Fruit fly (Drosophila melanogaster) whole organism, embryonic: ENCODE measurements around the gene CG5516.

Experiments
- ATbp ChIP-seq: fragments of 200-800 bp; sonication (Bioruptor generic); optimal IDR thresholded peaks from 2 replicates; lab custom pipeline; 2017; ENCODE audit warnings: missing biosample characterization, mild to moderate bottlenecking, missing genetic modification characterization, missing genetic modification reagents
- B-H2 ChIP-seq: fragments of 200-800 bp; sonication (Bioruptor generic); optimal IDR thresholded peaks from 2 replicates; lab custom pipeline; 2018; ENCODE audit warnings: missing biosample characterization, mild to moderate bottlenecking, missing genetic modification characterization
- BtbVII ChIP-seq: fragments of 200-800 bp; sonication (Bioruptor generic); optimal IDR thresholded peaks from 3 replicates; lab custom pipeline; 2017; ENCODE audit warnings: missing biosample characterization, mild to moderate bottlenecking, missing genetic modification characterization
- CG10209 ChIP-seq: fragments of 200-800 bp; sonication (Bioruptor generic); optimal IDR thresholded peaks from 3 replicates; lab custom pipeline; 2017; ENCODE audit warnings: missing biosample characterization, mild to moderate bottlenecking, missing genetic modification characterization, missing genetic modification reagents
- CG10565 ChIP-seq: fragments of 200-800 bp; sonication (Bioruptor generic); optimal IDR thresholded peaks from 3 replicates; lab custom pipeline; 2016; ENCODE audit warnings: missing biosample characterization, mild to moderate bottlenecking, missing genetic modification characterization
- CG12104 ChIP-seq: fragments of 200-800 bp; sonication (Bioruptor generic); optimal IDR thresholded peaks from 3 replicates; lab custom pipeline; 2016; ENCODE audit warnings: missing biosample characterization, missing genetic modification characterization
- CG12659 ChIP-seq: fragments of 200-800 bp; sonication (Bioruptor generic); optimal IDR thresholded peaks from 3 replicates; lab custom pipeline; 2017; ENCODE audit warnings: mild to moderate bottlenecking, missing biosample characterization, missing genetic modification reagents, missing genetic modification characterization
- CG12744 ChIP-seq: fragments of 200-800 bp; sonication (Bioruptor generic); optimal IDR thresholded peaks from 2 replicates; lab custom pipeline; 2016; ENCODE audit warnings: missing biosample characterization, missing genetic modification characterization
- CG13894 ChIP-seq: fragments of 200-800 bp; sonication (Bioruptor generic); optimal IDR thresholded peaks from 3 replicates; lab custom pipeline; 2018; ENCODE audit warnings: missing biosample characterization, mild to moderate bottlenecking, missing genetic modification characterization, moderate library complexity
- CG14050 ChIP-seq: fragments of 200-800 bp; sonication (Bioruptor generic); IDR thresholded peaks from 3 replicates; pipeline ENCODE4 v1.3.6; 2022; ENCODE audit warnings: missing biosample characterization, missing genetic modification characterization
- CG15479 ChIP-seq: fragments of 200-800 bp; sonication (Bioruptor generic); optimal IDR thresholded peaks from 3 replicates; lab custom pipeline; 2019; ENCODE audit warnings: missing biosample characterization, mild to moderate bottlenecking, missing genetic modification characterization, moderate library complexity
- CG18599 ChIP-seq: fragments of 200-800 bp; sonication (Bioruptor generic); optimal IDR thresholded peaks from 3 replicates; lab custom pipeline; 2017; ENCODE audit warnings: missing biosample characterization, missing genetic modification characterization, mild to moderate bottlenecking, moderate library complexity, missing genetic modification reagents
- CG32532 ChIP-seq: fragments of 200-800 bp; sonication (Bioruptor generic); IDR thresholded peaks from 2 replicates; pipeline ENCODE4 v1.3.6; 2022; ENCODE audit warnings: missing biosample characterization, missing genetic modification characterization
- CG34422 ChIP-seq: fragments of 200-800 bp; sonication (Bioruptor generic); IDR thresholded peaks from 3 replicates; pipeline ENCODE4 v1.3.6; 2022; ENCODE audit warnings: missing biosample characterization, missing genetic modification characterization
- CG4328 ChIP-seq: fragments of 200-800 bp; sonication (Bioruptor generic); optimal IDR thresholded peaks from 3 replicates; lab custom pipeline; 2017; ENCODE audit warnings: missing biosample characterization, missing genetic modification reagents, missing genetic modification characterization
- CG43689 ChIP-seq: fragments of 200-800 bp; sonication (Bioruptor generic); IDR thresholded peaks from 2 replicates; pipeline ENCODE4 v1.3.6; 2022; ENCODE audit warnings: missing biosample characterization, missing genetic modification characterization
- CG4424 ChIP-seq: fragments of 200-800 bp; sonication (Bioruptor generic); optimal IDR thresholded peaks from 3 replicates; lab custom pipeline; 2016; ENCODE audit warnings: missing biosample characterization, missing genetic modification characterization
- CG6689 ChIP-seq: fragments of 200-800 bp; sonication (Bioruptor generic); IDR thresholded peaks from 2 replicates; pipeline ENCODE4 v1.3.6; 2022; ENCODE audit warnings: missing biosample characterization, missing genetic modification characterization
- CG8944 ChIP-seq: fragments of 200-800 bp; sonication (Bioruptor generic); optimal IDR thresholded peaks from 3 replicates; lab custom pipeline; 2016; ENCODE audit warnings: missing biosample characterization, missing genetic modification characterization
- Dad ChIP-seq: fragments of 200-800 bp; sonication (Bioruptor generic); optimal IDR thresholded peaks from 3 replicates; lab custom pipeline; 2016; ENCODE audit warnings: missing biosample characterization, missing genetic modification characterization
- Dek ChIP-seq: fragments of 200-800 bp; sonication (Bioruptor generic); optimal IDR thresholded peaks from 3 replicates; lab custom pipeline; 2019; ENCODE audit warnings: missing biosample characterization, mild to moderate bottlenecking, missing genetic modification characterization, moderate library complexity
- Ets97D ChIP-seq: fragments of 200-800 bp; sonication (Bioruptor generic); optimal IDR thresholded peaks from 3 replicates; lab custom pipeline; 2016; ENCODE audit warnings: missing biosample characterization, missing genetic modification characterization
- Fer3 ChIP-seq: fragments of 200-800 bp; sonication (Bioruptor generic); optimal IDR thresholded peaks from 2 replicates; lab custom pipeline; 2018; ENCODE audit warnings: missing biosample characterization, mild to moderate bottlenecking, missing genetic modification characterization, moderate library complexity
- Gsc ChIP-seq: fragments of 200-800 bp; sonication (Bioruptor generic); IDR thresholded peaks from 2 replicates; pipeline ENCODE4 v1.3.6; 2022; ENCODE audit warnings: missing biosample characterization, missing genetic modification characterization
- HLH4C ChIP-seq: fragments of 200-800 bp; sonication (Bioruptor generic); IDR thresholded peaks from 3 replicates; pipeline ENCODE4 v1.3.6; 2022; ENCODE audit warnings: missing biosample characterization, missing genetic modification characterization; ENCODE audit not compliant: partially characterized antibody
- HLHmδ ChIP-seq: fragments of 200-800 bp; sonication (Bioruptor generic); optimal IDR thresholded peaks from 2 replicates; lab custom pipeline; 2018; ENCODE audit warnings: missing biosample characterization, mild to moderate bottlenecking, missing genetic modification characterization, moderate library complexity
- Max ChIP-seq: fragments of 200-800 bp; sonication (Bioruptor generic); optimal IDR thresholded peaks from 2 replicates; lab custom pipeline; 2016; ENCODE audit warnings: missing biosample characterization, mild to moderate bottlenecking, missing genetic modification characterization
- Oli ChIP-seq: fragments of 200-800 bp; sonication (Bioruptor generic); optimal IDR thresholded peaks from 2 replicates; lab custom pipeline; 2018; ENCODE audit warnings: missing biosample characterization, mild to moderate bottlenecking, missing genetic modification characterization, moderate library complexity
- Optix ChIP-seq: fragments of 200-800 bp; sonication (Bioruptor generic); IDR thresholded peaks from 3 replicates; pipeline ENCODE4 v1.3.6; 2022; ENCODE audit warnings: missing biosample characterization, missing genetic modification characterization
- Rfx ChIP-seq: fragments of 200-800 bp; sonication (Bioruptor generic); IDR thresholded peaks from 2 replicates; pipeline ENCODE4 v1.3.6; 2022; ENCODE audit warnings: missing biosample characterization, missing genetic modification characterization
- Scr ChIP-seq: fragments of 200-800 bp; sonication (Bioruptor generic); IDR thresholded peaks from 2 replicates; pipeline ENCODE4 v1.3.6; 2022; ENCODE audit warnings: missing biosample characterization, missing genetic modification characterization; ENCODE audit not compliant: partially characterized antibody
- Side ChIP-seq: fragments of 200-800 bp; sonication (Bioruptor generic); optimal IDR thresholded peaks from 2 replicates; lab custom pipeline; 2016; ENCODE audit warnings: missing biosample characterization, missing genetic modification characterization
- Tbp ChIP-seq: fragments of >200 bp; optimal IDR thresholded peaks from 2 replicates; lab custom pipeline; 2018; ENCODE audit warnings: missing biosample characterization, missing genetic modification characterization
- Xrp1 ChIP-seq: fragments of 200-800 bp; sonication (Bioruptor generic); IDR thresholded peaks from 2 replicates; pipeline ENCODE4 v1.3.6; 2022; ENCODE audit warnings: missing biosample characterization, missing genetic modification characterization
- ci ChIP-seq: fragments of 200-800 bp; sonication (Bioruptor generic); IDR thresholded peaks from 3 replicates; pipeline ENCODE4 v1.3.6; 2022; ENCODE audit warnings: missing biosample characterization, missing genetic modification characterization
- corto ChIP-seq: fragments of 200-800 bp; sonication (Bioruptor generic); optimal IDR thresholded peaks from 2 replicates; lab custom pipeline; 2016; ENCODE audit warnings: missing biosample characterization, mild to moderate bottlenecking, missing genetic modification characterization, moderate library complexity
- crp ChIP-seq, 2 experiments: fragments of 200-800 bp; sonication (Bioruptor generic); optimal IDR thresholded peaks; 2 replicates in 1 of 2; 3 replicates in 1 of 2; lab custom pipeline; 2017; ENCODE audit warnings: missing biosample characterization in 2 of 2, missing genetic modification characterization in 2 of 2, mild to moderate bottlenecking in 1 of 2, moderate library complexity in 1 of 2
- disco-r ChIP-seq: fragments of 200-800 bp; sonication (Bioruptor generic); optimal IDR thresholded peaks from 2 replicates; lab custom pipeline; 2016; ENCODE audit warnings: missing biosample characterization, missing genetic modification characterization
- dmrt11E ChIP-seq: fragments of 200-800 bp; sonication (Bioruptor generic); optimal IDR thresholded peaks from 3 replicates; lab custom pipeline; 2018; ENCODE audit warnings: missing biosample characterization, mild to moderate bottlenecking, missing genetic modification characterization, moderate library complexity
- fru ChIP-seq: fragments of >200 bp; optimal IDR thresholded peaks from 2 replicates; lab custom pipeline; 2017
- gfzf ChIP-seq: fragments of 200-800 bp; sonication (Bioruptor generic); optimal IDR thresholded peaks from 2 replicates; lab custom pipeline; 2016; ENCODE audit warnings: missing biosample characterization, mild to moderate bottlenecking, missing genetic modification characterization, moderate library complexity
- lbe ChIP-seq: fragments of 200-800 bp; sonication (Bioruptor generic); optimal IDR thresholded peaks from 2 replicates; lab custom pipeline; 2016; ENCODE audit warnings: missing biosample characterization, mild to moderate bottlenecking, missing genetic modification characterization
- nom ChIP-seq: fragments of 200-800 bp; sonication (Bioruptor generic); optimal IDR thresholded peaks from 2 replicates; lab custom pipeline; 2017; ENCODE audit warnings: missing biosample characterization, missing genetic modification characterization, mild to moderate bottlenecking, moderate library complexity, missing genetic modification reagents
- pnt ChIP-seq: fragments of 200-800 bp; sonication (Bioruptor generic); optimal IDR thresholded peaks from 3 replicates; lab custom pipeline; 2016; ENCODE audit warnings: missing biosample characterization, missing genetic modification characterization
- psq ChIP-seq: fragments of 200-800 bp; sonication (Bioruptor generic); optimal IDR thresholded peaks from 2 replicates; lab custom pipeline; 2017; ENCODE audit warnings: missing biosample characterization, missing genetic modification characterization
- scrt ChIP-seq: fragments of 200-800 bp; sonication (Bioruptor generic); optimal IDR thresholded peaks from 2 replicates; lab custom pipeline; 2018; ENCODE audit warnings: missing biosample characterization, mild to moderate bottlenecking, missing genetic modification characterization, moderate library complexity
- seq ChIP-seq: fragments of 200-800 bp; sonication (Bioruptor generic); IDR thresholded peaks from 2 replicates; pipeline ENCODE4 v1.3.6; 2022; ENCODE audit warnings: missing biosample characterization, missing genetic modification characterization
- sima ChIP-seq: fragments of 200-800 bp; sonication (Bioruptor generic); optimal IDR thresholded peaks from 2 replicates; lab custom pipeline; 2016; ENCODE audit warnings: missing biosample characterization, missing genetic modification characterization
- sna ChIP-seq: fragments of 200-800 bp; sonication (Bioruptor generic); IDR thresholded peaks from 2 replicates; pipeline ENCODE4 v1.3.6; 2022; ENCODE audit warnings: missing biosample characterization, missing genetic modification characterization; ENCODE audit not compliant: partially characterized antibody
- ttk ChIP-seq: fragments of 200-800 bp; sonication (Bioruptor generic); IDR thresholded peaks from 2 replicates; pipeline ENCODE4 v2.1.2; 2022; ENCODE audit warnings: missing biosample characterization, missing genetic modification characterization
- twi ChIP-seq: fragments of 200-800 bp; optimal IDR thresholded peaks from 2 replicates; lab custom pipeline; 2019; ENCODE audit warnings: missing biosample characterization, mild to moderate bottlenecking, missing genetic modification characterization, moderate library complexity

The CG5516 gene

DNA sequence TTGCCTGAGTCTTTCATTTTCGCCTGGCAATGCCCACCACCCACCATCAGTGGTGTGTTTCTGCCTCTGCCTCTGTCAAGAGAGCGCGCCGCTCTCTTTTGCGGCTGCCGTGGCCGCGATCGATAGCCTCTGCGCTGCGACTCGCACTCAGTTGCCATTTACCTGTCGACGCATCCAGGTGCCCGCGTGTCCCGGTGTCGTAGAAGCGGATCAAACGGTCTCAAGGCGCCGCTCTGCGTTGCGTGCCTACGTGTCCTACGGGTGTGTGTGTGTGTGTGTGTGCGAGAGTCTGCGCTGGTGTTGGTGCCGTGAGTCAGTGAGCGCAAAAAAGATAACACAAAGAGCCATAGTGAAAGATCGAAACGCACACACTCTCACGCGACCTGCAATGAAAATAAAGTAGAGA lies 42.9 kb upstream of the CG5516 start, which contains the start of gene Fbxl7 (continued):
- TF ChIP-seq gfzf (no peak), BtbVII (GFP tag; lab: Kevin White, UChicago) (no peak), psq (no peak), CG15479 (GFP tag; lab: Kevin White, UChicago) (peak; percentile 92), lbe (GFP tag; lab: Kevin White, UChicago) (peak; percentile 17), Ets97D (no peak), dmrt11E (tag; lab: Kevin White, UChicago) (no peak), twi (tag; lab: Kevin White, UChicago) (no peak), ATbp (GFP tag; lab: Kevin White, UChicago) (no peak), ttk (GFP tag; lab: Robert Waterston, UW) (no peak), nom (GFP tag; lab: Kevin White, UChicago) (no peak), CG13894 (tag; lab: Kevin White, UChicago) (no peak), Max (no peak), CG32532 (0 out of 2 replicates have a peak, but pooled peaks have one; percentile 26), CG10565 (no peak), ci (peak; percentile 69; the same call in 2 of the 3 replicates), Side (GFP tag; lab: Kevin White, UChicago) (peak; percentile 60), Dek (tag; lab: Kevin White, UChicago) (no peak), Scr (GFP tag; lab: Robert Waterston, UW) (no peak), CG12744 (GFP tag; lab: Kevin White, UChicago) (no peak), seq (GFP tag; lab: Robert Waterston, UW) (no peak), Dad (no peak), Xrp1 (GFP tag; lab: Robert Waterston, UW) (0 out of 2 replicates have a peak, but pooled peaks have one; percentile 17), CG6689 (GFP tag; lab: Robert Waterston, UW) (no peak), crp (GFP tag; optimal IDR thresholded peaks at IDR 0.05; lab: Kevin White, UChicago) (no peak), CG4424 (no peak), pnt (no peak), disco-r (GFP tag; lab: Kevin White, UChicago) (no peak), fru (no peak), Gsc (no peak), Fer3 (no peak), CG4328 (GFP tag; lab: Kevin White, UChicago) (no peak), CG8944 (peak; percentile 7), Tbp (no peak), CG34422 (GFP tag; lab: Robert Waterston, UW) (0 out of 3 replicates have a peak, but pooled peaks have one; percentile 32), Rfx (GFP tag; lab: Robert Waterston, UW) (0 out of 2 replicates have a peak, but pooled peaks have one; percentile 20), HLHmδ (GFP tag; lab: Kevin White, UChicago) (peak; percentile 84), HLH4C (GFP tag; lab: Robert Waterston, UW) (no peak), B-H2 (no peak), scrt (GFP tag; lab: Kevin White, UChicago) (no peak), CG43689 (no peak), sna (GFP tag; lab: Robert Waterston, UW) (no peak), CG12659 (GFP tag; lab: Kevin White, UChicago) (no peak), CG10209 (GFP tag; lab: Kevin White, UChicago) (no peak), CG12104 (no peak), CG18599 (GFP tag; lab: Kevin White, UChicago) (no peak), Optix (GFP tag; lab: Robert Waterston, UW) (no peak), Oli (tag; lab: Kevin White, UChicago) (no peak), corto (GFP tag; lab: Kevin White, UChicago) (no peak), CG14050 (GFP tag; lab: Robert Waterston, UW) (no peak), sima (GFP tag; lab: Kevin White, UChicago) (no peak)
